Worm (Caenorhabditis elegans): Measurements from ENCODE around the gene F59A7.12.

Gene F59A7.12

DNA sequence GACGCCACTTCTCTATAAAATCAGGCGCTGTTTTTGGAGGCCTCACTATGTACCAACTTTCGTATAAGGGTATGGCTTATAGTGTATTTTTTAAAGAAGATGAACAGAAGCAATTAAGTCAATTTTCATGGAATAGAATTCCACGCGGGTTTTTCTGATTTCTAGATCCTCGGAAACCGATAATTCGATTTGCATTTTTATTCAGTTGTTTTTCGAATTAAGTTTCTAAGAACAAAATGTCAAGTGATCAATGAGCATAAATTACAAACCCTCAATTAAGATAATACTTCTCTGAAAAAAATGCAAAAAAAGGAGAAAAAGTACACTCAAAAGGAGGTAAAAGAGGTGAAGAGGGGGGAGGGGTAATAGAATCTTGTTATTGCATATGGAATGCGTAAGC, 8.7 kb upstream of the F59A7.12 start:
- TF ChIP-seq sem-4 (tag; optimal IDR thresholded peaks at IDR 0.05) (no peak), C34F6.9 (tag; optimal IDR thresholded peaks at IDR 0.05) (no peak), lin-39 (tag; optimal IDR thresholded peaks at IDR 0.05) (no peak)

DNA sequence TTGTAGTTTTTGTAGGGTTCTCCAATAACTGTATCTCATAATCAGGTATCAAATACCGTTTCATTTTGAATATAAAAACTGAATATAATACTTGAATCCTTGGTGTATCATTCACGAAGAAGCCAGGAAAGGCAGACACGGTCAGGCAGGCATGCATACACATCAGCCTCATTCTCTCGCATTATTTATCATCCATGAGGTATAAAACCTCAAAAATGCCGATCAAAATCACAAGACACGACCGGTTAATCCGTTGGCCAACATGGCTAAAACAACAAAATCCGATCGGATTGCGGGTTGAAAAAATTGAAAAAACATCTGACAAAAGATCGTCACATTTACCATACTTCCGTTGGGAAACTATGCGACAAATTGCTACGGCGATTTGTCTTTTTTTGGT, 7.6 kb upstream of the F59A7.12 start, which contains the start of gene F59A7.5:
F59A7.5 (plus strand) TSS at position 301 of the 400 bp plus-strand sequence.
- TF ChIP-seq nhr-10 (tag; optimal IDR thresholded peaks at IDR 0.05) (no peak), unc-62 (GFP tag; optimal IDR thresholded peaks at IDR 0.05) (no peak), nhr-77 (tag; optimal IDR thresholded peaks at IDR 0.05) (no peak), alr-1 (tag; optimal IDR thresholded peaks at IDR 0.05) (no peak), crh-2 (tag; optimal IDR thresholded peaks at IDR 0.05) (no peak), ceh-82 (tag; optimal IDR thresholded peaks at IDR 0.05) (no peak), peb-1 (tag; optimal IDR thresholded peaks at IDR 0.05) (no peak), sma-9 (GFP tag; optimal IDR thresholded peaks at IDR 0.05) (no peak), sma-9 (tag; optimal IDR thresholded peaks at IDR 0.05) (no peak), dmd-4 (tag; optimal IDR thresholded peaks at IDR 0.05) (no peak), nhr-6 (tag; optimal IDR thresholded peaks at IDR 0.05) (no peak)

- TF ChIP-seq ama-1 (optimal IDR thresholded peaks at IDR 0.05) (no peak), nhr-129 (tag; optimal IDR thresholded peaks at IDR 0.05) (no peak), nhr-25 (tag; optimal IDR thresholded peaks at IDR 0.05) (no peak), mbf-1 (tag; optimal IDR thresholded peaks at IDR 0.05) (no peak), unc-55 (GFP tag; optimal IDR thresholded peaks at IDR 0.05) (no peak), blmp-1 (tag; optimal IDR thresholded peaks at IDR 0.05; ENCODE audit: insufficient read depth) (no peak), R02D3.7 (tag; optimal IDR thresholded peaks at IDR 0.05) (no peak), Y55F3AM.14 (GFP tag; optimal IDR thresholded peaks at IDR 0.05) (no peak), C34F6.9 (tag; optimal IDR thresholded peaks at IDR 0.05) (no peak), nhr-6 (tag; optimal IDR thresholded peaks at IDR 0.05) (no peak), nhr-77 (tag; optimal IDR thresholded peaks at IDR 0.05) (no peak), ZK546.5 (tag; optimal IDR thresholded peaks at IDR 0.05) (no peak), nhr-12 (tag; optimal IDR thresholded peaks at IDR 0.05) (no peak), lin-13 (GFP tag; optimal IDR thresholded peaks at IDR 0.05) (no peak), lin-39 (tag; optimal IDR thresholded peaks at IDR 0.05) (no peak), sma-3 (GFP tag; optimal IDR thresholded peaks at IDR 0.05) (no peak), snpc-4 (tag; optimal IDR thresholded peaks at IDR 0.05) (no peak), elt-1 (tag; optimal IDR thresholded peaks at IDR 0.05) (no peak), nhr-21 (tag; optimal IDR thresholded peaks at IDR 0.05) (no peak)
Observed at ce11 chrV:2027787-2028186, 2.2 kb upstream of the F59A7.12 start, which contains the start of gene srab-13. TSS of gene srab-13 (minus strand) at chrV:2027887.

DNA sequence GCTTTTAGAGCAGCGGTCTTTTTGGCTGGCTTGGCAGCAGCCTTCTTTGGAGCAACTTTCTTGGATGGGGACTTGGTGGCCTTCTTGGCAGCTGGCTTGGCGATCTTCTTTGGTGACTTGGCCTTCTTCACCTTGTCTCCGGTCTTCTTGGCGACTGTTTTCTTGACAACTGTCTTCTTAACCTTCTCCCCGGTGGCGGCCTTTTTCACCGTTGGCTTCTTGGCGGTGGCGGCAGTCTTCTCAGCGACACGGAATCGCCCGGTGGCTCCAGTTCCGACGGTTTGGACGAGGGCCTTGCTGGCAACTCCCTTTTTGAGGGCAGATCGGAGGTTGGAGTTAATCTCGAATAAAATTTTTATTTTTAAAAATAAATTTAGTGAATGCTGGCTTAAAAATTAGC, 684 bp downstream of the F59A7.12 start:
- no peak for TF ChIP-seq ceh-82 (tag; optimal IDR thresholded peaks at IDR 0.05)
- no peak for TF ChIP-seq nhr-12 (tag; optimal IDR thresholded peaks at IDR 0.05)
- no peak for TF ChIP-seq mdl-1 (tag; optimal IDR thresholded peaks at IDR 0.05)
- TF ChIP-seq skn-1 (tag; optimal IDR thresholded peaks at IDR 0.05), result no peak
- TF ChIP-seq Y55F3AM.14 (GFP tag; optimal IDR thresholded peaks at IDR 0.05), result no peak
- TF ChIP-seq lin-11 (tag; optimal IDR thresholded peaks at IDR 0.05), result no peak
- no peak for TF ChIP-seq unc-62 (GFP tag; optimal IDR thresholded peaks at IDR 0.05)
- TF ChIP-seq unc-55 (GFP tag; optimal IDR thresholded peaks at IDR 0.05), result no peak
- TF ChIP-seq mbf-1 (tag; optimal IDR thresholded peaks at IDR 0.05), result no peak

- TF ChIP-seq unc-55 (GFP tag; optimal IDR thresholded peaks at IDR 0.05), result no peak
- no peak for TF ChIP-seq ceh-16 (tag; optimal IDR thresholded peaks at IDR 0.05)
- no peak for TF ChIP-seq ceh-82 (tag; optimal IDR thresholded peaks at IDR 0.05)
- TF ChIP-seq skn-1 (tag; optimal IDR thresholded peaks at IDR 0.05), result no peak
- no peak for TF ChIP-seq crh-2 (tag; optimal IDR thresholded peaks at IDR 0.05)
- TF ChIP-seq zag-1 (tag; optimal IDR thresholded peaks at IDR 0.05), result no peak
- TF ChIP-seq unc-62 (GFP tag; optimal IDR thresholded peaks at IDR 0.05), result no peak
- TF ChIP-seq elt-1 (tag; optimal IDR thresholded peaks at IDR 0.05), result no peak
- TF ChIP-seq nhr-237 (tag; optimal IDR thresholded peaks at IDR 0.05), result no peak
- no peak for TF ChIP-seq nhr-77 (tag; optimal IDR thresholded peaks at IDR 0.05)
- no peak for TF ChIP-seq unc-39 (tag; optimal IDR thresholded peaks at IDR 0.05)
- TF ChIP-seq nhr-6 (tag; optimal IDR thresholded peaks at IDR 0.05), result no peak
- TF ChIP-seq alr-1 (tag; optimal IDR thresholded peaks at IDR 0.05), result no peak
Observed at ce11 chrV:2031454-2031853, 1.5 kb downstream of the F59A7.12 start, which contains the start of gene hil-6. TSS of gene hil-6 (minus strand) at chrV:2031554.
